Worm (Caenorhabditis elegans) whole organism, early embryonic: ENCODE results near the gene idpa-2.
A peak's percentile ranks its signal among the peaks of the same experiment; 100 is the strongest.

Experiments
- B0310.2 ChIP-seq: sonication (generic microtip); optimal IDR thresholded peaks from 2 replicates; lab custom pipeline; 2016; ENCODE audit warnings: mild to moderate bottlenecking, missing genetic modification characterization, missing compliant biosample characterization
- F13C5.2 ChIP-seq: sonication (generic microtip); optimal IDR thresholded peaks from 2 replicates; lab custom pipeline; 2017; ENCODE audit warnings: mild to moderate bottlenecking, missing genetic modification characterization, inconsistent platforms, missing compliant biosample characterization
- aly-1 ChIP-seq: sonication (generic microtip); optimal IDR thresholded peaks from 2 replicates; lab custom pipeline; 2016; ENCODE audit warnings: missing genetic modification characterization, missing compliant biosample characterization
- ama-1 ChIP-seq: fragments of 150-350 bp; optimal IDR thresholded peaks from 2 replicates; lab custom pipeline; 2014
- ceh-13 ChIP-seq: fragments of 200-800 bp; sonication (Bioruptor generic); optimal IDR thresholded peaks from 2 replicates; lab custom pipeline; 2018; ENCODE audit warnings: mild to moderate bottlenecking, missing genetic modification characterization, missing compliant biosample characterization
- ceh-36 ChIP-seq: sonication (generic microtip); optimal IDR thresholded peaks from 2 replicates; lab custom pipeline; 2016; ENCODE audit warnings: missing genetic modification characterization, inconsistent platforms, missing compliant biosample characterization
- ets-7 ChIP-seq: sonication (generic microtip); optimal IDR thresholded peaks from 2 replicates; lab custom pipeline; 2016; ENCODE audit warnings: missing genotype, missing genetic modification characterization, missing compliant biosample characterization
- flt-1 ChIP-seq: fragments of 200-800 bp; sonication (Bioruptor generic); IDR thresholded peaks from 2 replicates; pipeline ENCODE4 v1.3.6; 2022; ENCODE audit warnings: missing genetic modification characterization, missing compliant biosample characterization
- hmbx-1 ChIP-seq: sonication (generic microtip); optimal IDR thresholded peaks from 2 replicates; lab custom pipeline; 2016; ENCODE audit warnings: mild to moderate bottlenecking, missing genetic modification characterization, missing compliant biosample characterization
- hmg-4 ChIP-seq: fragments of 200-800 bp; sonication (Bioruptor generic); optimal IDR thresholded peaks from 2 replicates; lab custom pipeline; 2018; ENCODE audit warnings: mild to moderate bottlenecking, missing genetic modification characterization, missing compliant biosample characterization
- hnd-1 ChIP-seq: sonication (generic microtip); optimal IDR thresholded peaks from 2 replicates; lab custom pipeline; 2016; ENCODE audit warnings: missing genetic modification characterization, missing compliant biosample characterization
- pes-1 ChIP-seq: fragments of 200-800 bp; sonication (Bioruptor generic); IDR thresholded peaks from 2 replicates; pipeline ENCODE4 v1.3.6; 2022; ENCODE audit warnings: missing genetic modification reagents, missing genetic modification characterization, missing compliant biosample characterization
- scrt-1 ChIP-seq: fragments of 200-800 bp; sonication (Bioruptor generic); IDR thresholded peaks from 2 replicates; pipeline ENCODE4 v1.3.6; 2022; ENCODE audit warnings: missing genetic modification characterization, missing compliant biosample characterization
- sea-1 ChIP-seq: fragments of 200-800 bp; sonication (Bioruptor generic); conservative IDR thresholded peaks from 2 replicates; pipeline ENCODE4 v1.3.6; 2022; ENCODE audit warnings: missing genetic modification characterization, missing compliant biosample characterization
- tbx-11 ChIP-seq: fragments of 200-800 bp; sonication (Bioruptor generic); IDR thresholded peaks from 2 replicates; pipeline ENCODE4 v1.3.6; 2022; ENCODE audit warnings: missing genetic modification characterization, missing compliant biosample characterization
- tbx-37 ChIP-seq: fragments of 200-800 bp; sonication (Bioruptor generic); conservative IDR thresholded peaks from 2 replicates; pipeline ENCODE4 v1.3.6; 2022; ENCODE audit warnings: missing genetic modification reagents, missing genetic modification characterization, missing compliant biosample characterization
- tra-4 ChIP-seq: sonication (generic microtip); optimal IDR thresholded peaks from 2 replicates; lab custom pipeline; 2017; ENCODE audit warnings: missing genetic modification characterization, missing compliant biosample characterization

The idpa-2 gene

DNA sequence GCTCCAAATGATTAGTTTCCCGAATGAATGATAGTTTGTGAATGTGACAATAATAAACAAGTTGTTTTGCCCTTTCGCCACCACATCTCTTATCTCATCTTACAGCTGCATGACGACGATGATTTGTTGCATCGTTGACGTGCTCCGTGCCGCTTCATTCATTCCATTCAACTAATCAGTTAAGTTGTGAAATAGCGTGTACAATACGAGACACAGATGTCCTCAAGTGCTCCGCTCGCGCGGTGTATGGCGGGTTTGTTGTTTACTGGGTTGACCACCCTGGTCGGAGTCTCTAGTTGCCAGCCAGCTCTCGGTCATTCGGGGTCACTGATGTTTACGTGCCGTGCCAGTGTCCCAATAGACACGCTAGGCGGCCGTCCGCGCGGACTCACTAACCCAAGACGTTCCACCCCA is 44.6 kb downstream of the idpa-2 start:
- TF ChIP-seq pes-1 (GFP tag; lab: Robert Waterston, UW) = no peak
- no peak for TF ChIP-seq ets-7 (tag; lab: Kevin White, UChicago)
- TF ChIP-seq hnd-1 (tag; lab: Kevin White, UChicago) = no peak
- no peak for TF ChIP-seq ceh-36 (tag; lab: Kevin White, UChicago)
- TF ChIP-seq aly-1 = no peak
- TF ChIP-seq scrt-1 = peak; percentile 54; the same call in 1 of the 2 replicates
- peak; percentile 73 for TF ChIP-seq hmg-4 (GFP tag; lab: Kevin White, UChicago)
- no peak for TF ChIP-seq tbx-37
- TF ChIP-seq F13C5.2 (tag; lab: Kevin White, UChicago) = peak; percentile 11
- TF ChIP-seq tra-4 (tag; lab: Kevin White, UChicago) = no peak
- no peak for TF ChIP-seq hmbx-1 (tag; lab: Kevin White, UChicago)
- no peak for TF ChIP-seq B0310.2 (tag; lab: Kevin White, UChicago)
- TF ChIP-seq ama-1 (lab: Kevin White, UChicago) = no peak
- no peak for TF ChIP-seq ceh-13 (GFP tag; lab: Kevin White, UChicago)
- TF ChIP-seq tbx-11 (GFP tag; lab: Robert Waterston, UW) = no peak
- no peak for TF ChIP-seq sea-1 (GFP tag; lab: Robert Waterston, UW)

ce11 chrII:8747246-8747938 is 45.1 kb downstream of the idpa-2 start:
- TF ChIP-seq tbx-37 (no peak), hnd-1 (tag; lab: Kevin White, UChicago) (no peak), F13C5.2 (tag; lab: Kevin White, UChicago) (no peak), scrt-1 (no peak), ceh-36 (tag; lab: Kevin White, UChicago) (no peak), pes-1 (GFP tag; lab: Robert Waterston, UW) (no peak), tra-4 (tag; lab: Kevin White, UChicago) (no peak), tbx-11 (GFP tag; lab: Robert Waterston, UW) (0 out of 2 replicates have a peak, but pooled peaks have one; percentile 54), B0310.2 (tag; lab: Kevin White, UChicago) (no peak), ets-7 (tag; lab: Kevin White, UChicago) (no peak), sea-1 (GFP tag; lab: Robert Waterston, UW) (0 out of 2 replicates have a peak, but pooled peaks have one; percentile 21), hmbx-1 (tag; lab: Kevin White, UChicago) (no peak), ama-1 (lab: Kevin White, UChicago) (no peak), flt-1 (GFP tag; lab: Robert Waterston, UW) (no peak), hmg-4 (GFP tag; lab: Kevin White, UChicago) (no peak)

DNA sequence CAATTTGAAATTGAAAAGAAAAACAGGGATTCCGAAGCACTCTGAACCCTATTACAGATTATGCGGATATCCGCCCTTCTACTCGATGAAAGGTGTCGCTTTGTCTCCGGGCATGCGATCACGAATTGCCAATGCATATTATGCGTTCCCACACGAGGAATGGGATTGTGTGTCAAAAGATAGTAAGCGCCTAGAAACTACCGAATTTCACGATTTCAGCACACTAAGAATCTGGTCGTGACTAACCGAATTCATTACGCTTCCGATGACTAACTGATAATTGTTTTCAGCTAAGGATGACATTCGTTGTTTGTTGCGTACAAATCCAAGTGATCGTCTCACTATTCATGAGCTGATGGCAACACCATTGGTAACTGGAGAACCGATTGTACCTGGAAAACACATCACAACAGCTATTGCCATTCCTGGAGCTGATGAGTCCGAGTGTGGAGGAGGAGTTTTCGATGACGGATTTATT is 46.2 kb downstream of the idpa-2 start:
- no peak for TF ChIP-seq hnd-1 (tag; lab: Kevin White, UChicago)
- no peak for TF ChIP-seq tbx-11 (GFP tag; lab: Robert Waterston, UW)

DNA sequence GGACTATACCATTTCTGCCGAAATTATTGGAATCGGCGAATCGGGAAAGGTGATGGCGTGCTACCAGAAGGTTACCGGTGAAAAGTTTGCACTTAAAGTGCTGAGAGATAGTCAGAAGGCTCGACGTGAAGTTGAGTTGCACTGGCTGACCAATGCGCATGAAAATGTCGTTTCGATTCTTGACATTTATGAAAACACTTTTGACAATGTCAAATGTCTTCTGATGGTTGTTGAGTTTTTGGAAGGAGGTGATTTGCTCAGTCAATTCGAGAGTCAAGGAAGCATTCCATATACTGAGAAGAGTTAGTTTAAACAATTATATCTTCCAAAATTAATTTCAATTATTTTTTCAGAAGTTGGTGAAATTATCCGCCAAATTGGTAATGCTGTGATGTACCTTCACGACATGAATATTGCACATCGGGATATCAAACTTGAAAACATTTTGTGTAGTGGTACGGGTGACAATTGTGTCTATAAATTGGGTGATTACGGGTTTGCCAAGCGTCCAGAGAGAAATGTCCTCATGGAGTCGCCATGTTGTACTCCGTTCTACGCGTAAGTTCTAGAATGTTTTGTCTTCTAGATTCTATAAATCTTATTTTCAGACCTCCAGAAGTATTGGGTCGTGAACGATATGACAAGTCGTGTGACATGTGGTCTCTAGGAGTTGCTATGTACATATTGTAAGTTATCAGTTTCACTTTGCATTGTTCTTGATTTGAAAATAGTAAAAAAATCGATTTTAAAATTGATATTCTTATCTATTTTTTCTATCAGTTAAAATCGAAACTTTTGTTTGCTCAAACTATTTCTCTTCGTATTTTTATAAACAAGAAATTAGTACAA is 46.9 kb downstream of the idpa-2 start:
- no peak for TF ChIP-seq F13C5.2 (tag; lab: Kevin White, UChicago)

ce11 chrII:8744555-8745448 is 47.7 kb downstream of the idpa-2 start:
- TF ChIP-seq pes-1 (GFP tag; lab: Robert Waterston, UW) (no peak), ceh-13 (GFP tag; lab: Kevin White, UChicago) (no peak), tra-4 (tag; lab: Kevin White, UChicago) (no peak), hmg-4 (GFP tag; lab: Kevin White, UChicago) (no peak), aly-1 (no peak), ets-7 (tag; lab: Kevin White, UChicago) (no peak), tbx-11 (GFP tag; lab: Robert Waterston, UW) (no peak), hnd-1 (tag; lab: Kevin White, UChicago) (no peak), flt-1 (GFP tag; lab: Robert Waterston, UW) (no peak), ama-1 (lab: Kevin White, UChicago) (no peak), F13C5.2 (tag; lab: Kevin White, UChicago) (no peak), B0310.2 (tag; lab: Kevin White, UChicago) (no peak), ceh-36 (tag; lab: Kevin White, UChicago) (no peak)

DNA sequence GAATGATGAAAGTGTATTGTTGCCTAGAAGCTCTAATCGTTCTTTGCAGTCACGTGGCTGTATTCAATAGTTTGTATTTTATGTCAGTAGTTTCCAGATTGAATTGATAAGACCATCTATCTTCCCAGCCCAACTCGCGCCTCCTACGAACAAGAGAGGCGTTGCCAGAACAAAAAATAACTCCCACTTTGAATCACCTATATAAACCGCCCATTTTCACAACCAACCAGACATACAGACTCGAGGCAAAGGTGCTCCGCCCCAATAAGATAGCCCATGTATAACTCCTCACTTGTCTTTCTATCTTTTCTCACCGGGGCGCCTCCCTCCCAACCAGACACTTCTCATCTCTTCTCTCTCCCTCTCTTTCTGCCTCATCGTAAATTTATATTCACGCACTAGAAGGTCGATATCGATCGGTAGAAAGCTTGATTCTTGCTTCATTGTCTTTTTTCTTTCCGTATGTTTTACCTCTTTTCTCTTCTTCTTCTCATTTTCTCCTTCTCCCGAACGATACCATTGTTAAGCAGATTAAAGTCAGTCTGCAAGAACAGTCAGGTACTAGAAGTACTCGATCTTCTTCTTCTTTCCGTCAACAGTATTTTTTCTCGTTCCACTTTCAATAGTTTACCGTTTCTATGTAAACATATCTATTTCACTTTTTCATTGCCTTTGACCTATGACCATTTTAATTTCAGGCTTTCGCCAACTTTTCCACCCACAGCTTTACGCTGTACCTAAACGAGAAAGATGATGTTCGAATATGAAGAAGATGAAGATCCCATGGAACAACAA is 49.0 kb downstream of the idpa-2 start, which contains the start of gene mak-1:
mak-1 (plus strand) TSS at position 693 of the 795 bp plus-strand sequence.
- no peak for TF ChIP-seq tra-4 (tag; lab: Kevin White, UChicago)
- TF ChIP-seq hmbx-1 (tag; lab: Kevin White, UChicago) = no peak
- peak; percentile 6 for TF ChIP-seq hmg-4 (GFP tag; lab: Kevin White, UChicago)
